Worm (Caenorhabditis elegans): ENCODE results near the gene Y26G10.4.

DNA sequence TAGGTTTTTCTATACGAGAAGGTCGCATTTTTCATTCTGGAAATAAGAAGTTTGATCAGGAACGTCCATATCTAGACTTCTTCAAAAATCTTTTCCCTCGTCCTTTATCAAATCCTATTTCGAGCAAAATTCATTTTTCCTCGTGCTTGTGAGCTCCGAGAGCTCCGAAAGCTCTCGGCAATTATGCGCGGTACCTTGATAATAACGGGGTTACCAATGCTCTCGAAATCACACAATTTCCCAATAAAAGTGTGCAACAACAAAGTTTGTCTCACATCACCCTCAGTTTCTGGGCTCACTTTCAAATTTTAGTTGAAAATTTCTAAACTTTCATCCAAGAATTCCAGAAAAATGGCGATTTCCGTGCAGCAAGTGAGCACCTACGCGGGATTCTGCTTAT, 30.5 kb downstream of the Y26G10.4 start, which contains the start of gene str-89:
- TF ChIP-seq snpc-4 (tag; optimal IDR thresholded peaks at IDR 0.05) (no peak), nhr-237 (tag; optimal IDR thresholded peaks at IDR 0.05) (no peak), blmp-1 (tag; optimal IDR thresholded peaks at IDR 0.05; ENCODE audit: insufficient read depth) (no peak), mdl-1 (tag; optimal IDR thresholded peaks at IDR 0.05) (no peak), nhr-12 (tag; optimal IDR thresholded peaks at IDR 0.05) (no peak), aly-2 (tag; optimal IDR thresholded peaks at IDR 0.05) (no peak), lin-11 (tag; optimal IDR thresholded peaks at IDR 0.05) (no peak), ceh-16 (tag; optimal IDR thresholded peaks at IDR 0.05) (no peak), nhr-11 (tag; optimal IDR thresholded peaks at IDR 0.05) (no peak), ama-1 (optimal IDR thresholded peaks at IDR 0.05) (no peak), lin-13 (GFP tag; optimal IDR thresholded peaks at IDR 0.05) (no peak)
